Fruit fly (Drosophila melanogaster) whole organism, prepupa: ENCODE results near the gene Ugt36A1.

Experiments
- Blimp-1 ChIP-seq: fragments of 200-800 bp; sonication (Bioruptor generic); optimal IDR thresholded peaks from 3 replicates; lab custom pipeline; 2017; ENCODE audit warnings: missing biosample characterization, missing genetic modification characterization, mild to moderate bottlenecking, moderate library complexity, missing genetic modification reagents
- CG10631 ChIP-seq: fragments of 200-800 bp; sonication (Bioruptor generic); optimal IDR thresholded peaks from 2 replicates; lab custom pipeline; 2016; ENCODE audit warnings: missing biosample characterization, missing genetic modification characterization
- CG10669 ChIP-seq: fragments of 200-800 bp; sonication (Bioruptor generic); optimal IDR thresholded peaks from 3 replicates; lab custom pipeline; 2018; ENCODE audit warnings: missing biosample characterization, mild to moderate bottlenecking, missing genetic modification characterization, moderate library complexity
- CG11294 ChIP-seq: fragments of 200-800 bp; sonication (Bioruptor generic); IDR thresholded peaks from 2 replicates; pipeline ENCODE4 v1.3.6; 2022; ENCODE audit warnings: missing biosample characterization, missing genetic modification characterization
- CG11762 ChIP-seq: fragments of 200-800 bp; sonication (Bioruptor generic); optimal IDR thresholded peaks from 3 replicates; lab custom pipeline; 2016; ENCODE audit warnings: missing biosample characterization, missing genetic modification characterization; ENCODE audit not compliant: insufficient read depth
- CG11902 ChIP-seq: fragments of 200-800 bp; sonication (Bioruptor generic); optimal IDR thresholded peaks from 3 replicates; lab custom pipeline; 2016; ENCODE audit warnings: missing biosample characterization, missing genetic modification characterization
- CG15336 ChIP-seq: fragments of 200-800 bp; sonication (Bioruptor generic); IDR thresholded peaks from 2 replicates; pipeline ENCODE4 v1.3.6; 2022; ENCODE audit warnings: missing biosample characterization, missing genetic modification characterization
- CG1621 ChIP-seq: fragments of 200-800 bp; sonication (Bioruptor generic); optimal IDR thresholded peaks from 3 replicates; lab custom pipeline; 2018; ENCODE audit warnings: missing biosample characterization, mild to moderate bottlenecking, missing genetic modification characterization
- CG16779 ChIP-seq: fragments of 200-800 bp; sonication (Bioruptor generic); optimal IDR thresholded peaks from 3 replicates; lab custom pipeline; 2017; ENCODE audit warnings: missing biosample characterization, mild to moderate bottlenecking, missing genetic modification characterization
- CG31627 ChIP-seq: fragments of 200-800 bp; sonication (Bioruptor generic); optimal IDR thresholded peaks from 3 replicates; lab custom pipeline; 2016; ENCODE audit warnings: missing biosample characterization, missing genetic modification characterization
- CG32006 ChIP-seq: fragments of 200-800 bp; sonication (Bioruptor generic); optimal IDR thresholded peaks from 3 replicates; lab custom pipeline; 2017; ENCODE audit warnings: missing biosample characterization, mild to moderate bottlenecking, missing genetic modification characterization
- CG34406 ChIP-seq: fragments of 200-800 bp; sonication (Bioruptor generic); optimal IDR thresholded peaks from 3 replicates; lab custom pipeline; 2016; ENCODE audit warnings: missing biosample characterization, missing genetic modification characterization
- CG3919 ChIP-seq: fragments of 200-800 bp; sonication (Bioruptor generic); optimal IDR thresholded peaks from 3 replicates; lab custom pipeline; 2016; ENCODE audit warnings: missing biosample characterization, missing genetic modification characterization
- CG6163 ChIP-seq: fragments of 200-800 bp; sonication (Bioruptor generic); IDR thresholded peaks from 3 replicates; pipeline ENCODE4 v1.3.6; 2022; ENCODE audit warnings: missing biosample characterization, missing genetic modification characterization
- CG6276 ChIP-seq: fragments of 200-800 bp; sonication (Bioruptor generic); optimal IDR thresholded peaks from 2 replicates; lab custom pipeline; 2017; ENCODE audit warnings: missing biosample characterization, mild to moderate bottlenecking, missing genetic modification characterization
- CG6792 ChIP-seq: fragments of 200-800 bp; sonication (Bioruptor generic); optimal IDR thresholded peaks from 3 replicates; lab custom pipeline; 2016; ENCODE audit warnings: missing biosample characterization, missing genetic modification characterization
- CG6808 ChIP-seq: fragments of 200-800 bp; sonication (Bioruptor generic); optimal IDR thresholded peaks from 3 replicates; lab custom pipeline; 2017; ENCODE audit warnings: missing biosample characterization, missing genetic modification characterization, mild to moderate bottlenecking, moderate library complexity, missing genetic modification reagents
- CG6854 ChIP-seq: fragments of 200-800 bp; sonication (Bioruptor generic); optimal IDR thresholded peaks from 2 replicates; lab custom pipeline; 2017; ENCODE audit warnings: missing biosample characterization, mild to moderate bottlenecking, missing genetic modification characterization
- CG7368 ChIP-seq: fragments of 200-800 bp; sonication (Bioruptor generic); optimal IDR thresholded peaks from 3 replicates; lab custom pipeline; 2016; ENCODE audit warnings: missing biosample characterization, missing genetic modification characterization
- CG8119 ChIP-seq: fragments of 200-800 bp; sonication (Bioruptor generic); IDR thresholded peaks from 3 replicates; pipeline ENCODE4 v1.3.6; 2022; ENCODE audit warnings: missing biosample characterization, missing genetic modification characterization
- CG8319 ChIP-seq: fragments of 200-800 bp; sonication (Bioruptor generic); optimal IDR thresholded peaks from 3 replicates; lab custom pipeline; 2016; ENCODE audit warnings: missing biosample characterization, missing genetic modification characterization
- CG8632 ChIP-seq: fragments of 200-800 bp; sonication (Bioruptor generic); optimal IDR thresholded peaks from 3 replicates; lab custom pipeline; 2016; ENCODE audit warnings: missing biosample characterization, missing genetic modification characterization
- CG9139 ChIP-seq: fragments of 200-800 bp; sonication (Bioruptor generic); optimal IDR thresholded peaks from 3 replicates; lab custom pipeline; 2017; ENCODE audit warnings: missing biosample characterization, mild to moderate bottlenecking, missing genetic modification characterization
- Eip75B ChIP-seq: fragments of 200-800 bp; sonication (Bioruptor generic); optimal IDR thresholded peaks from 3 replicates; lab custom pipeline; 2016; ENCODE audit warnings: missing biosample characterization, missing genetic modification characterization
- Eip78C ChIP-seq: fragments of 200-800 bp; sonication (Bioruptor generic); peaks from one replicate; lab custom pipeline; 2016; ENCODE audit warnings: missing biosample characterization, missing genetic modification characterization
- Eip93F ChIP-seq: fragments of 200-800 bp; sonication (Bioruptor generic); optimal IDR thresholded peaks from 2 replicates; lab custom pipeline; 2016; ENCODE audit warnings: missing biosample characterization, mild to moderate bottlenecking, missing genetic modification characterization
- Ets21C ChIP-seq: fragments of 200-800 bp; sonication (Bioruptor generic); optimal IDR thresholded peaks from 3 replicates; lab custom pipeline; 2016; ENCODE audit warnings: missing biosample characterization, missing genetic modification characterization
- Ets96B ChIP-seq: fragments of 200-800 bp; optimal IDR thresholded peaks from 2 replicates; lab custom pipeline; 2019; ENCODE audit warnings: missing biosample characterization, mild to moderate bottlenecking, missing genetic modification characterization, moderate library complexity
- Gug ChIP-seq: fragments of 200-800 bp; sonication (Bioruptor generic); IDR thresholded peaks from 2 replicates; pipeline ENCODE4 v1.3.6; 2022; ENCODE audit warnings: missing biosample characterization, missing genetic modification characterization
- Hr39 ChIP-seq: fragments of 200-800 bp; sonication (Bioruptor generic); optimal IDR thresholded peaks from 2 replicates; lab custom pipeline; 2016; ENCODE audit warnings: missing biosample characterization, missing genetic modification characterization
- Hr4 ChIP-seq: fragments of 200-800 bp; sonication (Bioruptor generic); optimal IDR thresholded peaks from 3 replicates; lab custom pipeline; 2016; ENCODE audit warnings: missing biosample characterization, missing genetic modification characterization
- Lpt ChIP-seq: fragments of 200-800 bp; sonication (Bioruptor generic); optimal IDR thresholded peaks from 3 replicates; lab custom pipeline; 2016; ENCODE audit warnings: missing biosample characterization, missing genetic modification characterization
- Met ChIP-seq: fragments of 200-800 bp; sonication (Bioruptor generic); optimal IDR thresholded peaks from 3 replicates; lab custom pipeline; 2016; ENCODE audit warnings: missing biosample characterization, missing genetic modification characterization
- OdsH ChIP-seq: fragments of 200-800 bp; sonication (Bioruptor generic); optimal IDR thresholded peaks from 3 replicates; lab custom pipeline; 2016; ENCODE audit warnings: missing biosample characterization, missing genetic modification characterization
- Sox102F ChIP-seq: fragments of 200-800 bp; sonication (Bioruptor generic); optimal IDR thresholded peaks from 2 replicates; lab custom pipeline; 2016; ENCODE audit warnings: missing biosample characterization, mild to moderate bottlenecking, missing genetic modification characterization
- Sox14 ChIP-seq: fragments of 200-800 bp; sonication (Bioruptor generic); optimal IDR thresholded peaks from 3 replicates; lab custom pipeline; 2016; ENCODE audit warnings: missing biosample characterization, missing genetic modification characterization
- Sox15 ChIP-seq: fragments of 200-800 bp; sonication (Bioruptor generic); optimal IDR thresholded peaks from 3 replicates; lab custom pipeline; 2016; ENCODE audit warnings: missing biosample characterization, missing genetic modification characterization
- achi ChIP-seq: fragments of 200-800 bp; sonication (Bioruptor generic); optimal IDR thresholded peaks from 3 replicates; lab custom pipeline; 2016; ENCODE audit warnings: missing biosample characterization, missing genetic modification characterization
- acj6 ChIP-seq: fragments of 200-800 bp; sonication (Bioruptor generic); optimal IDR thresholded peaks from 3 replicates; lab custom pipeline; 2016; ENCODE audit warnings: missing biosample characterization, missing genetic modification characterization
- cyc ChIP-seq: fragments of 200-800 bp; sonication (Bioruptor generic); optimal IDR thresholded peaks from 3 replicates; lab custom pipeline; 2016; ENCODE audit warnings: missing biosample characterization, missing genetic modification characterization
- dac ChIP-seq: fragments of 200-800 bp; sonication (Bioruptor generic); optimal IDR thresholded peaks from 2 replicates; lab custom pipeline; 2017; ENCODE audit warnings: missing biosample characterization, mild to moderate bottlenecking, missing genetic modification characterization
- dsx ChIP-seq: fragments of 200-800 bp; optimal IDR thresholded peaks from 3 replicates; lab custom pipeline; 2019; ENCODE audit warnings: missing biosample characterization, mild to moderate bottlenecking, missing genetic modification characterization, moderate library complexity; ENCODE audit not compliant: poor library complexity, severe bottlenecking
- eg ChIP-seq: fragments of 200-800 bp; sonication (Bioruptor generic); IDR thresholded peaks from 3 replicates; pipeline ENCODE4 v1.3.6; 2022; ENCODE audit warnings: missing biosample characterization, missing genetic modification characterization
- fd59A ChIP-seq: fragments of 200-800 bp; sonication (Bioruptor generic); optimal IDR thresholded peaks from 2 replicates; lab custom pipeline; 2017; ENCODE audit warnings: missing biosample characterization, mild to moderate bottlenecking, missing genetic modification characterization, missing genetic modification reagents
- fd85E ChIP-seq: fragments of 200-800 bp; sonication (Bioruptor generic); optimal IDR thresholded peaks from 3 replicates; lab custom pipeline; 2016; ENCODE audit warnings: missing biosample characterization, missing genetic modification characterization
- fkh ChIP-seq: fragments of 200-800 bp; sonication (Bioruptor generic); optimal IDR thresholded peaks from 3 replicates; lab custom pipeline; 2017; ENCODE audit warnings: missing biosample characterization, mild to moderate bottlenecking, missing genetic modification characterization, moderate library complexity
- salr ChIP-seq, 2 experiments: fragments of 200-800 bp; sonication (Bioruptor generic); optimal IDR thresholded peaks; 3 replicates each; lab custom pipeline; 2016 to 2018; ENCODE audit warnings: missing biosample characterization in 2 of 2, missing genetic modification characterization in 2 of 2, mild to moderate bottlenecking in 1 of 2
- spab ChIP-seq: fragments of 200-800 bp; sonication (Bioruptor generic); optimal IDR thresholded peaks from 2 replicates; lab custom pipeline; 2017; ENCODE audit warnings: missing biosample characterization, mild to moderate bottlenecking, missing genetic modification characterization, missing genetic modification reagents
- ss ChIP-seq, 2 experiments: fragments of 200-800 bp; sonication (Bioruptor generic); optimal IDR thresholded peaks; 2 replicates in 1 of 2; 3 replicates in 1 of 2; lab custom pipeline; 2017 to 2018; ENCODE audit warnings: mild to moderate bottlenecking in 2 of 2, missing biosample characterization in 2 of 2, missing genetic modification characterization in 2 of 2, moderate library complexity in 1 of 2
- svp ChIP-seq: fragments of 200-800 bp; sonication (Bioruptor generic); peaks from one replicate; lab custom pipeline; 2016; ENCODE audit warnings: missing biosample characterization, missing genetic modification characterization
- vri ChIP-seq: fragments of 200-800 bp; sonication (Bioruptor generic); optimal IDR thresholded peaks from 3 replicates; lab custom pipeline; 2016; ENCODE audit warnings: missing biosample characterization, mild to moderate bottlenecking, missing genetic modification characterization

Ugt36A1 gene

DNA sequence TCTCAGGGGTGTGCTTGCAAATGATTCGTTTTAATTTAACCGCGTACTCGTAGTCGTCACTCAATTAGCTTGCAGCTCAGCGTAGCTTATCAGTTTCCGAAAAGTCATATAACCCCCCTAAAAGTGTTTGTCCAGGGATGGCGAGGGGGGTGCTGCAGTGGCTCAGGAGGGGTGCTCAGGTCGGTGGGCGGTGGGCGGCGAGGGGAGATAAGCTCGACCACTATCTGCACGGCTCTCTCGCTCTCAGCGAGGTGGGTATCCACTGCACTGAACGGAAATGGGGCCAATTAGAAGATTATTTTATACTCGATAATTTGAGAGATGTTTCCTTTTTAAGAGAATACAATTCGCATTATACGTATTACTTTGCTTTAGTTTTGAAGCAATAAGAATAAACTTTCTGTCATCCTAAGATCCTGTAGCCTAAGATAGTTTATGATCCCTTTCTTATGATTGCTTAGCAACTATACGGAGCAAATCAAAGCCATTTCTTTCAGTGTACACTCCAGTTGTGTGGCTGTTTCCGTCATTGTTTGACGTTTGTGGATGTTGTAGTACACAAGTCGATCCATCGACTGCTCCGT is 45.6 kb upstream of the Ugt36A1 start:
- peak; percentile 38; the same call in 1 of the 2 replicates for TF ChIP-seq CG11294 (GFP tag; lab: Robert Waterston, UW)
- TF ChIP-seq Lpt (GFP tag; lab: Kevin White, UChicago) = no peak
- peak; percentile 5 for TF ChIP-seq CG8632 (GFP tag; lab: Kevin White, UChicago)
- TF ChIP-seq CG8119 (GFP tag; lab: Robert Waterston, UW) = peak; percentile 63
- TF ChIP-seq Ets21C (GFP tag; lab: Kevin White, UChicago) = peak; percentile 40
- no peak for TF ChIP-seq CG6854 (GFP tag; lab: Kevin White, UChicago)
- peak; percentile 63 for TF ChIP-seq CG15336 (GFP tag; lab: Robert Waterston, UW)
- no peak for TF ChIP-seq CG16779 (tag; lab: Kevin White, UChicago)
- peak; percentile 48 for TF ChIP-seq CG10669 (GFP tag; lab: Kevin White, UChicago)
- peak; percentile 42 for TF ChIP-seq Ets96B (tag; lab: Kevin White, UChicago)
- no peak for TF ChIP-seq ss (GFP tag; optimal IDR thresholded peaks at IDR 0.05; lab: Kevin White, UChicago)
- no peak for TF ChIP-seq CG8319 (GFP tag; lab: Kevin White, UChicago)
- TF ChIP-seq CG6792 (GFP tag; lab: Kevin White, UChicago) = peak; percentile 31
- peak; percentile 71 for TF ChIP-seq Hr39 (GFP tag; lab: Kevin White, UChicago)
- TF ChIP-seq fd85E (GFP tag; lab: Kevin White, UChicago) = no peak
- TF ChIP-seq cyc (GFP tag; lab: Kevin White, UChicago) = peak; percentile 57
- TF ChIP-seq CG1621 (tag; lab: Kevin White, UChicago) = no peak
- no peak for TF ChIP-seq salr (GFP tag; optimal IDR thresholded peaks at IDR 0.05; lab: Kevin White, UChicago)
- peak; percentile 50 for TF ChIP-seq Sox14 (GFP tag; lab: Kevin White, UChicago)
- TF ChIP-seq CG11902 (GFP tag; lab: Kevin White, UChicago) = peak; percentile 25
- no peak for TF ChIP-seq CG9139 (GFP tag; lab: Kevin White, UChicago)
- peak; percentile 27 for TF ChIP-seq vri (GFP tag; lab: Kevin White, UChicago)
- peak; percentile 46 for TF ChIP-seq Sox102F (GFP tag; lab: Kevin White, UChicago)
- TF ChIP-seq achi = peak; percentile 22
- peak; percentile 6 for TF ChIP-seq CG10631
- peak; percentile 63; the same call in 2 of the 3 replicates for TF ChIP-seq eg (GFP tag; lab: Robert Waterston, UW)
- TF ChIP-seq Met = peak; percentile 50
- no peak for TF ChIP-seq Gug (GFP tag; lab: Robert Waterston, UW)
- no peak for TF ChIP-seq spab
- peak; percentile 49 for TF ChIP-seq acj6 (GFP tag; lab: Kevin White, UChicago)
- TF ChIP-seq Sox15 (GFP tag; lab: Kevin White, UChicago) = peak; percentile 30
- peak; percentile 25 for TF ChIP-seq fd59A
- peak; percentile 35 for TF ChIP-seq Blimp-1 (GFP tag; lab: Kevin White, UChicago)
- no peak for TF ChIP-seq dac (GFP tag; lab: Kevin White, UChicago)
- no peak for TF ChIP-seq Eip93F (GFP tag; lab: Kevin White, UChicago)
- no peak for TF ChIP-seq CG6808
- TF ChIP-seq CG32006 (GFP tag; lab: Kevin White, UChicago) = peak; percentile 60
- TF ChIP-seq Hr4 (GFP tag; lab: Kevin White, UChicago) = peak; percentile 51
- TF ChIP-seq CG6276 (GFP tag; lab: Kevin White, UChicago) = no peak
- TF ChIP-seq CG31627 (GFP tag; lab: Kevin White, UChicago) = peak; percentile 69
- peak; percentile 26 for TF ChIP-seq CG34406 (GFP tag; lab: Kevin White, UChicago)
- TF ChIP-seq fkh = peak; percentile 76
- no peak for TF ChIP-seq CG7368 (GFP tag; lab: Kevin White, UChicago)
- peak; percentile 6 for TF ChIP-seq Eip75B (GFP tag; lab: Kevin White, UChicago)
- TF ChIP-seq CG11762 (GFP tag; lab: Kevin White, UChicago) = peak; percentile 20
- TF ChIP-seq OdsH (GFP tag; lab: Kevin White, UChicago) = peak; percentile 45
- TF ChIP-seq svp (GFP tag; lab: Kevin White, UChicago) = peak; percentile 87
- TF ChIP-seq Eip78C (GFP tag; lab: Kevin White, UChicago) = peak; percentile 70
- no peak for TF ChIP-seq dsx (GFP tag; lab: Kevin White, UChicago)
- peak; percentile 42; the same call in 2 of the 3 replicates for TF ChIP-seq CG6163 (GFP tag; lab: Robert Waterston, UW)
- TF ChIP-seq CG3919 (GFP tag; lab: Kevin White, UChicago) = peak; percentile 27
